Worm (Caenorhabditis elegans): ENCODE measurements around the gene hlb-1.

DNA sequence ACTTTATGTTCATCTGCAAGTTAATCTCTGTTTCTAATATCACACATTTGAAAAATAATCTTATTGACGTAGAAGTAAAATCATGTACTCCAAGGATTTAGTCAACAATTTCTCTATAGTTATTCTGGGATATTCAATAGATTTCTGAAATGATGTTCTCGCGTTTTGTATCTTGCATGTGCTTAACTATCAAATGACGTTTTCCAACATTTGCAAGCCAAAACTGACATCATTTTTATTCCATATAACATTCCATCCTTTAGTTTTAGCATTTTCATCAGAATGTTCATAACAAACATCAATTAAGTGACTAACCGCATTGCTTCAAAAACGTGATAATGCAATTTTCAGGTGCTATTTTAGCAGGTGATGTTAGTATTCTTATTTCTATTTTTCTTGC lies 44.5 kb downstream of the hlb-1 start:
- TF ChIP-seq him-1 (tag; optimal IDR thresholded peaks at IDR 0.05) (no peak), W03F9.2 (tag; optimal IDR thresholded peaks at IDR 0.05) (no peak), dao-5 (tag; optimal IDR thresholded peaks at IDR 0.05) (no peak)
